Worm (Caenorhabditis elegans): Measurements from ENCODE around the gene msp-81.

DNA sequence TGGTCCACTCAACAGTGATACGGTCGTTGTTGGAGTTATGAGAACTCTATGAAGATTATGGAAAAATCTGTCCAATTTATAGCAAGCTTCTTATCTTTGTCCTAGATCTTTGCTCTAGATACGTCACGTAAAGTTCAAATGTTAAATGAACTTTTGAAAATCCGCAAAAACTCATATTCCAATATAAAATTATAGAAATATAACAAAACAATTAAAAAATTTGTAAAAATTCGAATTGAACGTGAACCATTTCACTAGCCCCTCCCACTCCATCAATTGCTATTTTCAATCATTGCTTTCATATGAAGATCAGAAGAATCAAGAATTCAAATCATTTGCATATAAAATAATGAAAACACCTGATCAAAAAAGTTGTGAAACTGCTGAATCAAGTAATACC lies 3.6 kb downstream of the msp-81 start, which contains the start of gene kin-21:
- TF ChIP-seq elt-1 (tag; optimal IDR thresholded peaks at IDR 0.05) (no peak), dmd-4 (tag; optimal IDR thresholded peaks at IDR 0.05) (no peak), ceh-82 (tag; optimal IDR thresholded peaks at IDR 0.05) (no peak), lin-39 (tag; optimal IDR thresholded peaks at IDR 0.05) (no peak), aly-2 (tag; optimal IDR thresholded peaks at IDR 0.05) (no peak), nhr-129 (tag; optimal IDR thresholded peaks at IDR 0.05) (no peak), nhr-77 (tag; optimal IDR thresholded peaks at IDR 0.05) (no peak), ama-1 (optimal IDR thresholded peaks at IDR 0.05) (no peak), C34F6.9 (tag; optimal IDR thresholded peaks at IDR 0.05) (no peak), snpc-4 (tag; optimal IDR thresholded peaks at IDR 0.05) (no peak)

Data from whole organism, L2 larva.